Worm (Caenorhabditis elegans): Measurements from ENCODE around the gene rpb-9.
A peak's percentile ranks its signal among the peaks of the same experiment; 100 is the strongest.

Gene rpb-9

ce11 chrV:8026343-8026742 lies 14.2 kb upstream of the rpb-9 start, which contains the start of gene F43H9.4 (continued):
- TF ChIP-seq snpc-4 (tag; optimal IDR thresholded peaks at IDR 0.05) = no peak
- peak; percentile 48 for TF ChIP-seq nhr-90 (tag; optimal IDR thresholded peaks at IDR 0.05; ENCODE audit: poor library complexity)
- peak; percentile 91 for TF ChIP-seq nhr-85 (tag)
- TF ChIP-seq lin-14 (GFP tag; optimal IDR thresholded peaks at IDR 0.05) = peak; percentile 74
- TF ChIP-seq elt-3 (tag; optimal IDR thresholded peaks at IDR 0.05) = peak in 5 of 6 experiments; percentile 47 to 94 (median 62)
- TF ChIP-seq nhr-47 (tag; optimal IDR thresholded peaks at IDR 0.05) = peak; percentile 30
- TF ChIP-seq lsy-2 (tag; optimal IDR thresholded peaks at IDR 0.05) = peak in 1 of 2 experiments; percentile 3
- TF ChIP-seq blmp-1 (tag; optimal IDR thresholded peaks at IDR 0.05) = peak; percentile 62
- TF ChIP-seq grh-1 (GFP tag; IDR thresholded peaks at IDR 0.05) = peak; percentile 39; the same call in 1 of the 2 replicates
- no peak for TF ChIP-seq hpl-2 (GFP tag; optimal IDR thresholded peaks at IDR 0.05)
- peak; percentile 63 for TF ChIP-seq nhr-71 (tag; optimal IDR thresholded peaks at IDR 0.05)
- TF ChIP-seq fos-1 (tag; optimal IDR thresholded peaks at IDR 0.05) = no peak
- TF ChIP-seq nhr-76 (tag; optimal IDR thresholded peaks at IDR 0.05) = no peak
- peak; percentile 18 for TF ChIP-seq unc-130 (tag; optimal IDR thresholded peaks at IDR 0.05)

DNA sequence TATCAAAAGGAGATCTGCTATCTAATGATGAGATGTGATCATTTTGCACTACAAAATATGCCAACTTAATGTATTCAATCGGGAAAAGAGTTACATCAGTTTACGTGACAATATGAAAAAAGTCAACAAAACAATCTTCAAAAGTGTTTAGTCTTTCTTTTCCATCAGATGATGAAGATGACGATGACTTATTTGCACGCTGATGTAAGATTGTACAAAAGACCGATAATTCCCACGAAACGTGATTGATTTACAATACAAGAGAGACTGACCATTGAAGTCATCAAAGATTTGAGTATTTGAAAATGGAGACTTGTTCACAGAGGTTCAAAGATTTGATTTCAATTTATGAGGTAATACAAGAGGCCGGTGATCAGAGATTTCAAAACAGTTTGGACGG lies 13.1 kb upstream of the rpb-9 start:
- TF ChIP-seq snu-23 (GFP tag; optimal IDR thresholded peaks at IDR 0.05) (peak; percentile 38), lin-14 (GFP tag; optimal IDR thresholded peaks at IDR 0.05) (peak; percentile 57), nhr-85 (tag) (peak; percentile 90), elt-2 (tag; optimal IDR thresholded peaks at IDR 0.05) (no peak), mep-1 (tag; optimal IDR thresholded peaks at IDR 0.05) (peak; percentile 23), swsn-7 (tag; optimal IDR thresholded peaks at IDR 0.05) (no peak), nhr-71 (tag; optimal IDR thresholded peaks at IDR 0.05) (peak; percentile 49), efl-1 (optimal IDR thresholded peaks at IDR 0.05) (no peak), efl-1 (GFP tag; optimal IDR thresholded peaks at IDR 0.05 in 1 of 2) (peak in 1 of 2 experiments; percentile 43), nhr-20 (tag; optimal IDR thresholded peaks at IDR 0.05) (peak; percentile 52), nhr-84 (tag; optimal IDR thresholded peaks at IDR 0.05) (no peak)

DNA sequence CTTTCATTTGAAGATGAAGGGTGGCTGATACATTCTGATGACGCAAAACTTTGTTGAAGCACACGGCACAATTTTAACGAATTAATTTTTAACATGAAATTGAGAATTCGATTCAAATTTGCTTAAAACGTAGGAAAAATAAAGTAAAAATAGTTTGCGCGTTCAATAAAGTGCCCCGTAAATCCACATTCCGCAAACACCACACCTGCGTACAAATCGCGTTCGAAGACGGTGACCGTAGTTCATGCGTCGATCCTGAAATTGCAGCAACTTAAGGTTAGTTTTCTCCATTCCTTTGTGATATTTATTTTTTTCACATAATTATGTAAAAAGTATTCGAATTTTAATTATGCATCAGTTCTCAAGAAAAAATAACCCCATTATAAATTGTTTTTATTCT lies 12.6 kb upstream of the rpb-9 start, which contains the start of gene F43H9.3:
Gene F43H9.3, minus strand, starts transcription at position 189 of the 400 bp plus-strand sequence.
- TF ChIP-seq lsy-2 (tag; optimal IDR thresholded peaks at IDR 0.05) (peak; percentile 28 to 95), mdl-1 (tag; optimal IDR thresholded peaks at IDR 0.05) (peak in 1 of 2 experiments; percentile 17), F16B12.6 (tag; optimal IDR thresholded peaks at IDR 0.05) (peak; percentile 80), nhr-28 (tag; optimal IDR thresholded peaks at IDR 0.05) (no peak), mef-2 (tag; optimal IDR thresholded peaks at IDR 0.05) (no peak), snu-23 (GFP tag; optimal IDR thresholded peaks at IDR 0.05) (peak; percentile 19), fkh-10 (GFP tag; optimal IDR thresholded peaks at IDR 0.05) (no peak), sptf-1 (tag; optimal IDR thresholded peaks at IDR 0.05) (no peak), nhr-19 (GFP tag; conservative IDR thresholded peaks at IDR 0.05) (no peak), C04F5.9 (tag; optimal IDR thresholded peaks at IDR 0.05) (no peak), unc-130 (tag; optimal IDR thresholded peaks at IDR 0.05) (peak; percentile 28), nhr-71 (tag; optimal IDR thresholded peaks at IDR 0.05) (no peak), C16A3.4 (tag; optimal IDR thresholded peaks at IDR 0.05) (peak; percentile 55), pqm-1 (tag; optimal IDR thresholded peaks at IDR 0.05) (no peak), efl-1 (optimal IDR thresholded peaks at IDR 0.05) (peak; percentile 62 to 70), efl-1 (GFP tag; optimal IDR thresholded peaks at IDR 0.05 in 1 of 2) (peak; percentile 61 to 79), lin-35 (GFP tag; optimal IDR thresholded peaks at IDR 0.05) (peak; percentile 29 to 58), dpl-1 (GFP tag; optimal IDR thresholded peaks at IDR 0.05) (peak in 2 of 3 experiments; percentile 47 to 60), hlh-17 (GFP tag; optimal IDR thresholded peaks at IDR 0.05; ENCODE audit: borderline replicate concordance) (no peak), ceh-88 (GFP tag; IDR thresholded peaks at IDR 0.05) (no peak), snpc-4 (tag; optimal IDR thresholded peaks at IDR 0.05) (no peak)

ce11 chrV:8022040-8022439 lies 9.9 kb upstream of the rpb-9 start, which contains the start of gene ech-3:
Gene ech-3 (plus strand): TSS chrV:8022217.
- TF ChIP-seq ztf-11 (tag; optimal IDR thresholded peaks at IDR 0.05) = no peak
- peak; percentile 31 for TF ChIP-seq nhr-20 (tag; optimal IDR thresholded peaks at IDR 0.05)
- TF ChIP-seq tlp-1 (tag; optimal IDR thresholded peaks at IDR 0.05) = no peak
- peak; percentile 8 for TF ChIP-seq blmp-1 (tag; optimal IDR thresholded peaks at IDR 0.05)
- TF ChIP-seq efl-1 (optimal IDR thresholded peaks at IDR 0.05) = peak in 1 of 2 experiments; percentile 5
- TF ChIP-seq efl-1 (GFP tag; optimal IDR thresholded peaks at IDR 0.05 in 1 of 2) = peak in 1 of 2 experiments; percentile 84
- TF ChIP-seq C04F5.9 (tag; optimal IDR thresholded peaks at IDR 0.05) = no peak
- no peak for TF ChIP-seq lin-13 (GFP tag; optimal IDR thresholded peaks at IDR 0.05)
- TF ChIP-seq rnt-1 (tag; optimal IDR thresholded peaks at IDR 0.05) = no peak
- no peak for TF ChIP-seq F16B12.6 (tag; optimal IDR thresholded peaks at IDR 0.05)
- TF ChIP-seq lin-14 (GFP tag; optimal IDR thresholded peaks at IDR 0.05) = no peak
- no peak for TF ChIP-seq pqm-1 (tag; optimal IDR thresholded peaks at IDR 0.05)
- TF ChIP-seq sptf-1 (tag; optimal IDR thresholded peaks at IDR 0.05) = no peak
- no peak for TF ChIP-seq nhr-19 (GFP tag; conservative IDR thresholded peaks at IDR 0.05)
- no peak for TF ChIP-seq ces-1 (GFP tag; optimal IDR thresholded peaks at IDR 0.05)
- TF ChIP-seq lin-35 (GFP tag; optimal IDR thresholded peaks at IDR 0.05) = peak in 1 of 2 experiments; percentile 30

Measured in whole organism, L1 larva.